Worm (Caenorhabditis elegans) whole organism, L4 larva: Measurements from ENCODE around the gene T06A10.2.

Experiments
- ZK337.2 ChIP-seq: fragments of 200-800 bp; sonication (Bioruptor generic); IDR thresholded peaks from 2 replicates; pipeline ENCODE4 v1.3.6; 2022; ENCODE audit warnings: missing genetic modification reagents, missing genetic modification characterization, missing compliant biosample characterization
- dve-1 ChIP-seq: sonication (generic microtip); optimal IDR thresholded peaks from 2 replicates; lab custom pipeline; 2017; ENCODE audit warnings: antibody characterized with exemption, mild to moderate bottlenecking, missing genetic modification characterization, missing compliant biosample characterization; ENCODE audit not compliant: insufficient read depth
- lin-39 ChIP-seq: fragments of 150-350 bp; optimal IDR thresholded peaks from 2 replicates; lab custom pipeline; 2014; ENCODE audit warnings: missing biosample characterization, missing genetic modification reagents, missing genetic modification characterization

- TF ChIP-seq lin-39 (no peak), dve-1 (tag; lab: Kevin White, UChicago) (no peak), ZK337.2 (no peak)
These were observed 22.5 kb downstream of the T06A10.2 start, which contains the start of the genes Y116A8C.469 and Y116A8C.468 for ce11 chrIV:16917831-16918429.
